Worm (Caenorhabditis elegans) whole organism, young adult: ENCODE data around the gene Y53F4B.5.
"Not testable (repeated sequence)": the region's sequence is repeated elsewhere in the genome, so short reads cannot be mapped to it uniquely, and the experiment has no call there.

ENCODE experiments used
- F23B12.7 ChIP-seq: sonication (generic microtip); optimal IDR thresholded peaks from 2 replicates; lab custom pipeline; 2017; ENCODE audit warnings: missing genetic modification characterization, mild to moderate bottlenecking, missing compliant biosample characterization, antibody characterized with exemption, moderate library complexity; ENCODE audit not compliant: insufficient read depth
- F57C9.4 ChIP-seq: sonication (generic microtip); optimal IDR thresholded peaks from 2 replicates; lab custom pipeline; 2017; ENCODE audit warnings: mild to moderate bottlenecking, missing genetic modification characterization, missing compliant biosample characterization
- Y56A3A.18 ChIP-seq: fragments of 200-800 bp; sonication (Bioruptor generic); IDR thresholded peaks from 2 replicates; pipeline ENCODE4 v1.3.6; 2022; ENCODE audit warnings: missing genetic modification reagents, missing genetic modification characterization, missing compliant biosample characterization
- ZK185.1 ChIP-seq: sonication (generic microtip); optimal IDR thresholded peaks from 2 replicates; lab custom pipeline; 2016; ENCODE audit warnings: mild to moderate bottlenecking, missing genetic modification characterization, missing compliant biosample characterization; ENCODE audit not compliant: poor library complexity, severe bottlenecking
- akir-1 ChIP-seq: fragments of 200-800 bp; sonication (Bioruptor generic); optimal IDR thresholded peaks from 2 replicates; lab custom pipeline; 2018; ENCODE audit warnings: mild to moderate bottlenecking, missing genetic modification characterization, moderate library complexity, missing compliant biosample characterization
- athp-1 ChIP-seq: sonication (generic microtip); optimal IDR thresholded peaks from 2 replicates; lab custom pipeline; 2017; ENCODE audit warnings: mild to moderate bottlenecking, missing genetic modification characterization, missing compliant biosample characterization
- attf-5 ChIP-seq: fragments of 200-800 bp; sonication (Bioruptor generic); optimal IDR thresholded peaks from 2 replicates; lab custom pipeline; 2018; ENCODE audit warnings: mild to moderate bottlenecking, missing genetic modification characterization, missing compliant biosample characterization
- ccch-3 ChIP-seq: fragments of 200-800 bp; sonication (Bioruptor generic); optimal IDR thresholded peaks from 2 replicates; lab custom pipeline; 2018; ENCODE audit warnings: mild to moderate bottlenecking, missing genetic modification characterization, missing compliant biosample characterization
- ceh-100 ChIP-seq: fragments of 200-800 bp; sonication (Bioruptor generic); IDR thresholded peaks from 2 replicates; pipeline ENCODE4 v1.3.6; 2022; ENCODE audit warnings: missing genetic modification reagents, missing genetic modification characterization, missing compliant biosample characterization
- chd-7 ChIP-seq: sonication (generic microtip); optimal IDR thresholded peaks from 2 replicates; lab custom pipeline; 2016; ENCODE audit warnings: mild to moderate bottlenecking, missing genetic modification characterization, moderate library complexity, missing compliant biosample characterization
- dpl-1 ChIP-seq: fragments of 150-350 bp; optimal IDR thresholded peaks from 2 replicates; lab custom pipeline; 2014; ENCODE audit warnings: missing biosample characterization, missing genetic modification reagents, missing genetic modification characterization
- efl-1 ChIP-seq: fragments of 150-350 bp; optimal IDR thresholded peaks from 2 replicates; lab custom pipeline; 2014; ENCODE audit warnings: missing biosample characterization, missing genetic modification reagents, missing genetic modification characterization
- ekl-4 ChIP-seq: fragments of 200-800 bp; sonication (Bioruptor generic); IDR thresholded peaks from 2 replicates; pipeline ENCODE4 v1.3.6; 2022; ENCODE audit warnings: missing genetic modification reagents, missing genetic modification characterization, missing compliant biosample characterization
- ets-4 ChIP-seq: fragments of 200-800 bp; sonication (Bioruptor generic); optimal IDR thresholded peaks from 2 replicates; lab custom pipeline; 2018; ENCODE audit warnings: mild to moderate bottlenecking, missing genetic modification characterization, missing compliant biosample characterization
- hmg-20 ChIP-seq: fragments of 200-800 bp; sonication (Bioruptor generic); IDR thresholded peaks from 2 replicates; pipeline ENCODE4 v1.3.6; 2022; ENCODE audit warnings: missing genetic modification reagents, missing genetic modification characterization, missing compliant biosample characterization
- hsf-1 ChIP-seq: fragments of 200-800 bp; sonication (Bioruptor generic); IDR thresholded peaks from 2 replicates; pipeline ENCODE4 v1.3.6; 2022; ENCODE audit warnings: missing genetic modification reagents, missing genetic modification characterization, missing compliant biosample characterization
- lag-1 ChIP-seq: fragments of 200-800 bp; sonication (Bioruptor generic); IDR thresholded peaks from 2 replicates; pipeline ENCODE4 v1.3.6; 2022; ENCODE audit warnings: missing genetic modification reagents, missing genetic modification characterization, missing compliant biosample characterization
- let-526 ChIP-seq: fragments of 200-800 bp; sonication (Bioruptor generic); IDR thresholded peaks from 2 replicates; pipeline ENCODE4 v1.3.6; 2022; ENCODE audit warnings: missing genetic modification reagents, missing genetic modification characterization, missing compliant biosample characterization
- let-607 ChIP-seq, 2 experiments: fragments of 200-800 bp in 1 of 2; sonication (Bioruptor generic) in 1 of 2; sonication (generic microtip) in 1 of 2; optimal IDR thresholded peaks; 2 replicates each; lab custom pipeline; 2016 to 2018; ENCODE audit warnings: mild to moderate bottlenecking in 2 of 2, missing compliant biosample characterization in 2 of 2, missing genetic modification characterization in 2 of 2, moderate library complexity in 2 of 2, missing genotype in 1 of 2
- lin-35 ChIP-seq, 3 experiments: fragments of 150-350 bp in 2 of 3; sonication (generic microtip) in 1 of 3; optimal IDR thresholded peaks; 2 replicates each; lab custom pipeline; 2014 to 2018; ENCODE audit warnings: missing biosample characterization in 3 of 3, missing genetic modification characterization in 3 of 3, missing genetic modification reagents in 3 of 3
- lin-54 ChIP-seq: fragments of 200-800 bp; sonication (Bioruptor generic); optimal IDR thresholded peaks from 2 replicates; lab custom pipeline; 2018; ENCODE audit warnings: mild to moderate bottlenecking, missing genetic modification characterization, missing compliant biosample characterization
- lsl-1 ChIP-seq: fragments of 200-800 bp; sonication (Bioruptor generic); optimal IDR thresholded peaks from 2 replicates; lab custom pipeline; 2018; ENCODE audit warnings: mild to moderate bottlenecking, missing genetic modification characterization, moderate library complexity, missing compliant biosample characterization
- mcd-1 ChIP-seq: fragments of 200-800 bp; sonication (Bioruptor generic); IDR thresholded peaks from 2 replicates; pipeline ENCODE4 v1.3.6; 2022; ENCODE audit warnings: missing genetic modification reagents, missing genetic modification characterization, missing compliant biosample characterization
- pha-4 ChIP-seq: fragments of 150-350 bp; sonication (generic microtip); optimal IDR thresholded peaks from 2 replicates; lab custom pipeline; 2014; ENCODE audit warnings: missing biosample characterization, missing genetic modification reagents, missing genetic modification characterization
- rpc-1 ChIP-seq, 2 experiments: fragments of 150-350 bp in 1 of 2; sonication (generic microtip) in 1 of 2; optimal IDR thresholded peaks; 2 replicates each; lab custom pipeline; 2014 to 2018; ENCODE audit warnings: missing biosample characterization in 1 of 2, missing genetic modification characterization in 1 of 2, missing genetic modification reagents in 1 of 2, missing genotype in 1 of 2
- snpc-1.1 ChIP-seq: sonication (generic microtip); optimal IDR thresholded peaks from 2 replicates; lab custom pipeline; 2017; ENCODE audit warnings: missing genetic modification characterization, mild to moderate bottlenecking, missing compliant biosample characterization, antibody characterized with exemption, moderate library complexity, missing genotype, missing genetic modification reagents; ENCODE audit not compliant: insufficient read depth
- snpc-4 ChIP-seq, 5 experiments: fragments of 150-350 bp in 1 of 5; sonication (generic microtip) in 4 of 5; optimal IDR thresholded peaks; 2 replicates each; lab custom pipeline; 2014 to 2018; ENCODE audit warnings: missing genetic modification characterization in 5 of 5, missing biosample characterization in 3 of 5, antibody characterized with exemption in 2 of 5, mild to moderate bottlenecking in 2 of 5, missing compliant biosample characterization in 2 of 5, missing genotype in 2 of 5, moderate library complexity in 2 of 5, missing genetic modification reagents in 1 of 5
- tlf-1 ChIP-seq: fragments of 200-800 bp; sonication (Bioruptor generic); optimal IDR thresholded peaks from 2 replicates; lab custom pipeline; 2018; ENCODE audit warnings: mild to moderate bottlenecking, missing genetic modification characterization, missing compliant biosample characterization
- unc-130 ChIP-seq: sonication (generic microtip); optimal IDR thresholded peaks from 2 replicates; lab custom pipeline; 2016; ENCODE audit warnings: missing genetic modification reagents, missing genetic modification characterization, missing compliant biosample characterization
- zim-3 ChIP-seq: sonication (generic microtip); optimal IDR thresholded peaks from 2 replicates; lab custom pipeline; 2017; ENCODE audit warnings: mild to moderate bottlenecking, missing genetic modification characterization, moderate library complexity, missing compliant biosample characterization
- ztf-22 ChIP-seq: fragments of 200-800 bp; sonication (Bioruptor generic); optimal IDR thresholded peaks from 2 replicates; lab custom pipeline; 2018; ENCODE audit warnings: mild to moderate bottlenecking, missing genetic modification characterization, moderate library complexity, missing compliant biosample characterization
- ztf-28 ChIP-seq: fragments of 200-800 bp; sonication (Bioruptor generic); IDR thresholded peaks from 2 replicates; pipeline ENCODE4 v1.3.6; 2022; ENCODE audit warnings: missing genetic modification reagents, missing genetic modification characterization, missing compliant biosample characterization

Y53F4B.5 gene

DNA sequence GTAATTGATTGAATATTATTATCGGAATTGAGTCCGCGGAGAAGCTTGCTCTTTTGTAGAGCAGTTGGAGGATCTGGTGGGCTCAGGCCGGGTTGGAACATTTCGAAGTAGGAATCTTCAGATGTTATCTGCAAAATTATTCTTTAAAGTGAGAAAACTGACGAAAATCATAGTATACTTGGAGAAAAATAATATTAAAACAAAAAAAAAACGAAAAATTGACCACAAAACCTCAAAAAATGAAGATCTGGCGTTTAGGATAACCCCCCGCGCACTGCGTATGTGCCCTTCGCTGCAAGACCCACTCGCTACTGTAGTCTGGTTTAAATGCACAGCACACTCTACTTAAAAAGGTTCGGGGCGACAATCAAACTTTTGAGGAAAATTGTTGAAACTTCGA is 19.6 kb upstream of the Y53F4B.5 start, which contains the start of gene Y53F4B.10:
Y53F4B.10 (minus strand) TSS at position 101 of the 400 bp plus-strand sequence.
- TF ChIP-seq lag-1 (GFP tag; lab: Robert Waterston, UW), result no peak
- TF ChIP-seq Y56A3A.18, result no peak
- no peak for TF ChIP-seq pha-4 (tag; lab: Kevin White, UChicago)
- no peak for TF ChIP-seq let-526 (GFP tag; lab: Robert Waterston, UW)
- TF ChIP-seq ztf-22 (GFP tag; lab: Kevin White, UChicago), result no peak
- no peak for TF ChIP-seq akir-1 (GFP tag; lab: Kevin White, UChicago)
- TF ChIP-seq athp-1, result no peak
- no peak for TF ChIP-seq unc-130 (GFP tag; lab: Kevin White, UChicago)
- no peak for TF ChIP-seq rpc-1 (optimal IDR thresholded peaks at IDR 0.05; lab: Kevin White, UChicago)
- TF ChIP-seq rpc-1 (tag; optimal IDR thresholded peaks at IDR 0.05; lab: Kevin White, UChicago), result no peak
- TF ChIP-seq let-607 (tag; optimal IDR thresholded peaks at IDR 0.05; lab: Kevin White, UChicago), result no peak
- no peak for TF ChIP-seq tlf-1
- no peak for TF ChIP-seq ets-4 (GFP tag; lab: Kevin White, UChicago)
- no peak for TF ChIP-seq zim-3 (tag; lab: Kevin White, UChicago)
- no peak for TF ChIP-seq ztf-28 (GFP tag; lab: Robert Waterston, UW)

DNA sequence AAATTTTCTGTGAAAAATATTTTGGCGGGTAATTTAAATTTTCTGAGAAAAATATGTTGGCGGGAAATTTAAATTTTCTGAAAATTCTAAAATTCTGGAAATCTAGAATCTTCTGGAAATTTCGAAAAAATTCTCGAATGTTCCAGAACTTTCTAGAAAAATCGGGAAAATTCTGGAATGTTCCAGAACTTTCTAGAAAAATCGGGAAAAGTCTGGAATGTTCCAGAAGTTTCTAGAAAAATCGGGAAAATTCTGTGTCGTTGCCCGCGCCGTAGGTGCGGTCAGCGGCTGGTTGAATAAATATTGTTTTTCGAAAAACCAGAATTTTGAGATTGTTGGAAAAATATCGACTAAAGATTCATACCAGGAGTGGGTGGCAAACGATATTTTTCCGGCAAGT is 17.2 kb upstream of the Y53F4B.5 start:
- TF ChIP-seq hsf-1, result peak; percentile 94

- TF ChIP-seq ekl-4 (GFP tag; lab: Robert Waterston, UW); chd-7 (tag; lab: Kevin White, UChicago); ets-4 (GFP tag; lab: Kevin White, UChicago): not testable (repeated sequence)
These were observed 8.8 kb upstream of the Y53F4B.5 start, which contains the start of gene Y53F4B.7 for ce11 chrII:14992598-14992997. Y53F4B.7 (plus strand) TSS chrII:14992898.

DNA sequence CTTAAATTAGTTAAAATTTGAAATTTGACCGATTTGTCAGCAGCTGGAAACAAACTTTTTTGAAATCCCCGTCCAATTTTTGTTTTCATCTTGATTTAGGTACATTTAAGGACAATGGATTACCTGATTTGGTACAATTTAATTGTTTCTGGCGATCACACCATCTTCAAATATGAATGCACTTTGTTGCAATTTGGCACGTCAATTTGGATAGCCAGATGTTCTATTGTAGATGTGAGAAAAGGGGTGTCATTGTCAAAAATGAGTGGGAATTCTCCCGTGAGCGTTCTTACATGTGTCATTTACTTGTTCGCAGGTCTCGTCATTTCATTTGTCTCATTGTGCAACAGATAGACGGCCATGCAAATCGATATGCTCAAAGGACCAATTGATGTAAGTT is 4.4 kb upstream of the Y53F4B.5 start, which contains the start of gene Y53F4B.43:
Y53F4B.43 (plus strand) TSS at position 301 of the 400 bp plus-strand sequence.
- not testable (repeated sequence) for TF ChIP-seq ZK185.1, snpc-1.1, F57C9.4 (tag; lab: Kevin White, UChicago)

- TF ChIP-seq attf-5 (GFP tag; lab: Kevin White, UChicago) (peak; percentile 28), efl-1 (GFP tag; lab: Kevin White, UChicago) (peak; percentile 24), ccch-3 (GFP tag; lab: Kevin White, UChicago) (no peak), F23B12.7 (tag; lab: Kevin White, UChicago) (peak; percentile 69), lin-35 (GFP tag; optimal IDR thresholded peaks at IDR 0.05; lab: Kevin White, UChicago) (peak in 1 of 3 experiments; percentile 39), snpc-4 (GFP tag; optimal IDR thresholded peaks at IDR 0.05; lab: Kevin White, UChicago) (no peak), snpc-4 (tag; optimal IDR thresholded peaks at IDR 0.05; lab: Kevin White, UChicago) (peak in 2 of 4 experiments; percentile 28 to 43), mcd-1 (GFP tag; lab: Robert Waterston, UW) (peak; percentile 83), lin-54 (GFP tag; lab: Kevin White, UChicago) (peak; percentile 18), hmg-20 (GFP tag; lab: Robert Waterston, UW) (no peak), dpl-1 (GFP tag; lab: Kevin White, UChicago) (peak; percentile 26), ceh-100 (GFP tag; lab: Robert Waterston, UW) (no peak), pha-4 (tag; lab: Kevin White, UChicago) (peak; percentile 8), lsl-1 (GFP tag; lab: Kevin White, UChicago) (peak; percentile 20)
These were observed 14.4 kb downstream of the Y53F4B.5 start, which contains the start of the genes pole-4, nsun-5 and metl-2 for ce11 chrII:14969320-14969950. pole-4 (minus strand) TSS chrII:14969354. nsun-5 (plus strand) TSS chrII:14969617. metl-2 (plus strand) TSS chrII:14969900.
